Worm (Caenorhabditis elegans) whole organism, midembryonic: Measurements from ENCODE around the gene fbxa-220.

Experiments used
- cog-1 ChIP-seq: sonication (generic microtip); optimal IDR thresholded peaks from 2 replicates; lab custom pipeline; 2016; ENCODE audit warnings: missing genetic modification characterization, missing compliant biosample characterization
- flt-1 ChIP-seq: fragments of 200-800 bp; sonication (Bioruptor generic); IDR thresholded peaks from 2 replicates; pipeline ENCODE4 v1.3.6; 2022; ENCODE audit warnings: missing genetic modification characterization, missing compliant biosample characterization
- klf-2 ChIP-seq: fragments of 200-800 bp; sonication (Bioruptor generic); conservative IDR thresholded peaks from 2 replicates; pipeline ENCODE4 v1.3.6; 2022; ENCODE audit warnings: missing genetic modification reagents, missing genetic modification characterization, missing compliant biosample characterization
- med-1 ChIP-seq: sonication (generic microtip); optimal IDR thresholded peaks from 2 replicates; lab custom pipeline; 2017; ENCODE audit warnings: missing genetic modification characterization, mild to moderate bottlenecking, missing compliant biosample characterization, antibody characterized with exemption, missing genetic modification reagents; ENCODE audit not compliant: insufficient read depth
- ref-1 ChIP-seq: fragments of 200-800 bp; sonication (Bioruptor generic); conservative IDR thresholded peaks from 2 replicates; pipeline ENCODE4 v1.3.6; 2022; ENCODE audit warnings: missing genetic modification reagents, missing genetic modification characterization, missing compliant biosample characterization
- tab-1 ChIP-seq: fragments of 200-800 bp; sonication (Bioruptor generic); IDR thresholded peaks from 2 replicates; pipeline ENCODE4 v1.3.6; 2022; ENCODE audit warnings: missing genetic modification characterization, missing compliant biosample characterization
- ztf-23 ChIP-seq: fragments of 200-800 bp; sonication (Bioruptor generic); IDR thresholded peaks from 2 replicates; pipeline ENCODE4 v1.3.6; 2022; ENCODE audit warnings: missing genetic modification reagents, missing genetic modification characterization, missing compliant biosample characterization
- ztf-29 ChIP-seq: fragments of 200-800 bp; sonication (Bioruptor generic); IDR thresholded peaks from 2 replicates; pipeline ENCODE4 v1.3.6; 2022; ENCODE audit warnings: missing genetic modification reagents, missing genetic modification characterization, missing compliant biosample characterization

- TF ChIP-seq ztf-29 (GFP tag; lab: Robert Waterston, UW): no peak
- TF ChIP-seq flt-1: no peak
- no peak for TF ChIP-seq ref-1 (GFP tag; lab: Robert Waterston, UW)
- no peak for TF ChIP-seq ztf-23 (GFP tag; lab: Robert Waterston, UW)
- TF ChIP-seq klf-2 (GFP tag; lab: Robert Waterston, UW): no peak
- no peak for TF ChIP-seq cog-1 (tag; lab: Kevin White, UChicago)
- no peak for TF ChIP-seq med-1 (GFP tag; lab: Kevin White, UChicago)
- no peak for TF ChIP-seq tab-1 (GFP tag; lab: Robert Waterston, UW)
Measured at ce11 chrIII:11526396-11526795, 42.4 kb upstream of the fbxa-220 start, which contains the start of gene xpb-1.
